Worm (Caenorhabditis elegans) whole organism, L2 larva: ENCODE data around the gene sru-9.
"Not testable (repeated sequence)": the region's sequence is repeated elsewhere in the genome, so short reads cannot be mapped to it uniquely, and the experiment has no call there.

Experiments used
- C34F6.9 ChIP-seq: fragments of 150-350 bp; optimal IDR thresholded peaks from 2 replicates; lab custom pipeline; 2014; ENCODE audit warnings: missing biosample characterization, missing genetic modification characterization
- ZK546.5 ChIP-seq: sonication (generic microtip); optimal IDR thresholded peaks from 2 replicates; lab custom pipeline; 2017; ENCODE audit warnings: missing biosample characterization, missing genetic modification characterization
- alr-1 ChIP-seq: fragments of 150-350 bp; optimal IDR thresholded peaks from 2 replicates; lab custom pipeline; 2014; ENCODE audit warnings: missing biosample characterization, missing genetic modification characterization
- ama-1 ChIP-seq: fragments of 150-350 bp; optimal IDR thresholded peaks from 2 replicates; lab custom pipeline; 2018; ENCODE audit warnings: inconsistent platforms
- blmp-1 ChIP-seq: sonication (generic microtip); optimal IDR thresholded peaks from 2 replicates; lab custom pipeline; 2017; ENCODE audit warnings: missing genetic modification characterization, mild to moderate bottlenecking, missing compliant biosample characterization, antibody characterized with exemption, moderate library complexity; ENCODE audit not compliant: insufficient read depth
- ceh-82 ChIP-seq: fragments of 150-350 bp; optimal IDR thresholded peaks from 2 replicates; lab custom pipeline; 2014; ENCODE audit warnings: missing biosample characterization, missing genetic modification characterization
- crh-2 ChIP-seq: sonication (generic microtip); optimal IDR thresholded peaks from 2 replicates; lab custom pipeline; 2017; ENCODE audit warnings: missing biosample characterization, missing genetic modification characterization
- dmd-4 ChIP-seq: sonication (generic microtip); optimal IDR thresholded peaks from 2 replicates; lab custom pipeline; 2017; ENCODE audit warnings: missing biosample characterization, missing genetic modification characterization
- egl-27 ChIP-seq: sonication (generic microtip); optimal IDR thresholded peaks from 3 replicates; lab custom pipeline; 2017; ENCODE audit warnings: missing biosample characterization, missing genetic modification reagents, missing genetic modification characterization
- elt-1 ChIP-seq: fragments of 150-350 bp; optimal IDR thresholded peaks from 2 replicates; lab custom pipeline; 2014; ENCODE audit warnings: missing biosample characterization, missing genetic modification characterization
- elt-3 ChIP-seq: sonication (generic microtip); optimal IDR thresholded peaks from 2 replicates; lab custom pipeline; 2017; ENCODE audit warnings: missing biosample characterization, missing genetic modification characterization
- fos-1 ChIP-seq: fragments of 150-350 bp; optimal IDR thresholded peaks from 2 replicates; lab custom pipeline; 2014; ENCODE audit warnings: missing biosample characterization, missing genetic modification characterization
- gmeb-1 ChIP-seq: fragments of 150-350 bp; optimal IDR thresholded peaks from 2 replicates; lab custom pipeline; 2014; ENCODE audit warnings: missing biosample characterization, missing genetic modification characterization
- mab-5 ChIP-seq: fragments of 150-350 bp; optimal IDR thresholded peaks from 2 replicates; lab custom pipeline; 2014; ENCODE audit warnings: missing biosample characterization, missing genetic modification characterization
- mdl-1 ChIP-seq, 2 experiments: fragments of 150-350 bp in 1 of 2; sonication (generic microtip) in 1 of 2; optimal IDR thresholded peaks; 2 replicates each; lab custom pipeline; 2017; ENCODE audit warnings: missing biosample characterization in 2 of 2, missing genetic modification characterization in 2 of 2
- nhr-10 ChIP-seq: sonication (generic microtip); optimal IDR thresholded peaks from 2 replicates; lab custom pipeline; 2017; ENCODE audit warnings: missing biosample characterization, missing genetic modification characterization
- nhr-11 ChIP-seq: fragments of 150-350 bp; optimal IDR thresholded peaks from 2 replicates; lab custom pipeline; 2014; ENCODE audit warnings: missing biosample characterization, missing genetic modification characterization
- nhr-21 ChIP-seq: fragments of 150-350 bp; optimal IDR thresholded peaks from 2 replicates; lab custom pipeline; 2014; ENCODE audit warnings: missing biosample characterization, missing genetic modification characterization
- nhr-25 ChIP-seq: fragments of 150-350 bp; sonication (generic microtip); optimal IDR thresholded peaks from 3 replicates; lab custom pipeline; 2014; ENCODE audit warnings: missing biosample characterization, missing genetic modification characterization
- nhr-77 ChIP-seq: fragments of 150-350 bp; optimal IDR thresholded peaks from 2 replicates; lab custom pipeline; 2014; ENCODE audit warnings: missing biosample characterization, missing genetic modification characterization
- sem-4 ChIP-seq: fragments of 150-350 bp; optimal IDR thresholded peaks from 2 replicates; lab custom pipeline; 2014; ENCODE audit warnings: missing biosample characterization, missing genetic modification reagents, missing genetic modification characterization
- skn-1 ChIP-seq: sonication (generic microtip); optimal IDR thresholded peaks from 2 replicates; lab custom pipeline; 2017; ENCODE audit warnings: missing biosample characterization, missing genetic modification characterization
- sma-3 ChIP-seq: sonication (generic microtip); optimal IDR thresholded peaks from 2 replicates; lab custom pipeline; 2016; ENCODE audit warnings: missing genetic modification reagents, missing genetic modification characterization, missing compliant biosample characterization
- sma-9 ChIP-seq, 2 experiments: fragments of 150-350 bp in 1 of 2; sonication (generic microtip) in 1 of 2; optimal IDR thresholded peaks; 2 replicates each; lab custom pipeline; 2014 to 2016; ENCODE audit warnings: missing genetic modification characterization in 2 of 2, mild to moderate bottlenecking in 1 of 2, missing biosample characterization in 1 of 2, missing compliant biosample characterization in 1 of 2, missing genetic modification reagents in 1 of 2, moderate library complexity in 1 of 2
- snpc-4 ChIP-seq: fragments of 150-350 bp; optimal IDR thresholded peaks from 2 replicates; lab custom pipeline; 2014; ENCODE audit warnings: missing biosample characterization, missing genetic modification characterization
- unc-55 ChIP-seq: fragments of 150-350 bp; sonication (generic microtip); optimal IDR thresholded peaks from 3 replicates; lab custom pipeline; 2014; ENCODE audit warnings: missing biosample characterization, missing genetic modification reagents, missing genetic modification characterization
- unc-62 ChIP-seq: fragments of 150-350 bp; optimal IDR thresholded peaks from 2 replicates; lab custom pipeline; 2014; ENCODE audit warnings: missing biosample characterization, missing genetic modification reagents, missing genetic modification characterization
- zag-1 ChIP-seq: fragments of 150-350 bp; optimal IDR thresholded peaks from 2 replicates; lab custom pipeline; 2014; ENCODE audit warnings: missing biosample characterization, missing genetic modification characterization
- ztf-1 ChIP-seq: fragments of 200-800 bp; sonication (Bioruptor generic); conservative IDR thresholded peaks from 2 replicates; pipeline ENCODE4 v1.3.6; 2022; ENCODE audit warnings: missing genetic modification characterization, missing compliant biosample characterization
- ztf-11 ChIP-seq: sonication (generic microtip); optimal IDR thresholded peaks from 2 replicates; lab custom pipeline; 2017; ENCODE audit warnings: missing biosample characterization, missing genetic modification characterization
- ztf-4 ChIP-seq: fragments of 150-350 bp; optimal IDR thresholded peaks from 2 replicates; lab custom pipeline; 2014; ENCODE audit warnings: missing biosample characterization, missing genetic modification characterization

Gene sru-9

DNA sequence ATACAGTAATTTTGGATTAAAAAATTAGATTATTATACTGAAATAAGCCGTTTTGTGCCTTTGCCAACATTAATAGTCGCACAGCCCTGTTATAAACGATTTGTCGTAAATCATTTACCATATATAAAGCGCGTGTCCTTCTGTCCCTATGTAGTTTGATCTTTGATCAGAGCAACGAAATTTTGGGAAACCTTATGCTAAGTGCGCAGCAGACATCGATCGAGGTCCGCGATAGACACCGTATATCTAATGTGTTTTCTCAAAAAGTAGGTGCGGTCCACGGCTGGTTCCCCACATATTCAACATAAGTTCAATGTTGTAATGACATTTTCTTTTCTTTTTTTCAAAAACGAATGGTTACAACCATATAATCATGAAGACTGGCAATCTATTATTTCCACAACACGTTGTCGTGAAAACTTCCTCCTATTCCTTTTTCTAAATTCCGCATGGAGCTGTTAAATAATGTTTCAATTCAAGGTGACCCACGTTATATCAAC is at the start of gene sru-9:
TSS of gene sru-9 (plus strand) at position 450 of the 500 bp plus-strand sequence.
- not testable (repeated sequence) for TF ChIP-seq ZK546.5 (tag; lab: Kevin White, UChicago); sma-9 (GFP tag; optimal IDR thresholded peaks at IDR 0.05; lab: Kevin White, UChicago); sma-9 (tag; optimal IDR thresholded peaks at IDR 0.05; lab: Kevin White, UChicago); sma-3

DNA sequence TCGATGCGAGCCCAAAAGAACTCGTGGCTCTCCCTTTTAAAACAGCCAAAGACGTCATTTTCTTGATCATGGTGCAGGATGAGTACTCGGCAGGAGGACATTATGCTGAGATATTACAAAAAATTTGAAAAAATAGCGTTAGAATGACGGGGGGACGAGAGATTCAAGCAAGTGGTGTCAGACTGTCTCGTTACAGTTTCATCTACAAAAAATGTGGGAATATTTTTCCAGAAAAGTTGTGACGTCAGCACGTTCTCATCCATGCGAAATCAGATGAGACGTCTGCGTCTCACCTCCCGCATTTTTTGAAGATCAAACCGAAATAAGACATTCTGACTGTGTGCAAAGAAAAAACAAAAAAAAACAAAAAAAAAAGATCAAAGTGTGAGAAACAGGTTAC is 48.6 kb upstream of the sru-9 start, which contains the start of gene rsd-2:
TSS of gene rsd-2 (minus strand) at position 101 of the 400 bp plus-strand sequence.
- TF ChIP-seq blmp-1 (no peak), elt-3 (no peak), sma-9 (GFP tag; optimal IDR thresholded peaks at IDR 0.05; lab: Kevin White, UChicago) (no peak), sma-9 (tag; optimal IDR thresholded peaks at IDR 0.05; lab: Kevin White, UChicago) (no peak), ztf-1 (GFP tag; lab: Robert Waterston, UW) (no peak), nhr-10 (tag; lab: Kevin White, UChicago) (no peak), egl-27 (tag; lab: Kevin White, UChicago) (no peak), zag-1 (no peak), sma-3 (no peak), nhr-25 (no peak), ztf-11 (tag; lab: Kevin White, UChicago) (no peak), nhr-21 (tag; lab: Kevin White, UChicago) (no peak), dmd-4 (tag; lab: Kevin White, UChicago) (no peak), nhr-11 (tag; lab: Kevin White, UChicago) (no peak), skn-1 (no peak), ceh-82 (tag; lab: Kevin White, UChicago) (no peak), gmeb-1 (tag; lab: Kevin White, UChicago) (no peak), ZK546.5 (tag; lab: Kevin White, UChicago) (no peak), mdl-1 (tag; optimal IDR thresholded peaks at IDR 0.05; lab: Kevin White, UChicago) (no peak)

DNA sequence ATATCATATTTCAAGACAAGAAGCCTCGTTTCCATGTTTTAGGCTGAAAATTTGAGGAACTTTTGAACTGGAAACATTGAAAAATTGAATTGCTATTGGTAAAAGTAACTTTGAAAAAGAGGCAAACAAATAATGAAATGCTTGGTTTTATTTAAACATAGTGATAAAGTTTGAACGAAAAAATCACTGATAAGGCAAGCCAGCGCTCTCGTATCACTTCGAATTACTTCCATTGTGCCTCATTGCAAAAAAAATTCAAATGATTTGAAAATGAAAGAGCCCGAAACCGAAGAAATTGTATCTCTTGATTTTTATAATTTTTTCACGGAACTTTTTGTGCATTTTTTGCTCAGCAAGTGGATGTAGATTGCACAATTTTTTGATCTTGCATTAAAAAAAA is 40.6 kb upstream of the sru-9 start, which contains the start of gene F52G2.3:
TSS of gene F52G2.3 (minus strand) at position 43 of the 400 bp plus-strand sequence.
- TF ChIP-seq fos-1 (tag; lab: Kevin White, UChicago) (peak; percentile 65), mab-5 (tag; lab: Kevin White, UChicago) (no peak), unc-55 (GFP tag; lab: Kevin White, UChicago) (no peak)

DNA sequence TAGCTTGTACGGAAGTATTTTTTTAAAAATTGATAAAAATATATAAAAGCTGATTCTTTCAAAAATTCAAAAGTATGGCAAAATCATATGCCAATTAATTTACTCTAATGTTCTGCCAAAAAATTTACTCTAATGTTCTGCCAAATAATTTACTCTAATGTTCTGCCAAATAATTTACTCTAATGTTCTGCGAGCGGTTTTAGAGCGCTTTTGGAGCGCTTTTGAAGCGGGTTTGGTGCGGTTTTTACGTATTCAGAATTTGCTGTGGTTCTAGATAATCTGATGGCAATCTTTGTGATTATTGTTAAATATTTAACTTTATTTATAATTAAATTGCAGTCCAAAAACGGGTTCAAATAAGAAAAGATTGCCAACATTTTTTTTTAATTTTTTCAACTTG is 39.4 kb upstream of the sru-9 start:
- TF ChIP-seq zag-1 (no peak), ztf-11 (tag; lab: Kevin White, UChicago) (no peak), egl-27 (tag; lab: Kevin White, UChicago) (no peak), mab-5 (tag; lab: Kevin White, UChicago) (no peak), elt-1 (tag; lab: Kevin White, UChicago) (no peak), alr-1 (tag; lab: Kevin White, UChicago) (no peak), sem-4 (tag; lab: Kevin White, UChicago) (no peak), nhr-77 (tag; lab: Kevin White, UChicago) (no peak), ZK546.5 (tag; lab: Kevin White, UChicago) (no peak)

DNA sequence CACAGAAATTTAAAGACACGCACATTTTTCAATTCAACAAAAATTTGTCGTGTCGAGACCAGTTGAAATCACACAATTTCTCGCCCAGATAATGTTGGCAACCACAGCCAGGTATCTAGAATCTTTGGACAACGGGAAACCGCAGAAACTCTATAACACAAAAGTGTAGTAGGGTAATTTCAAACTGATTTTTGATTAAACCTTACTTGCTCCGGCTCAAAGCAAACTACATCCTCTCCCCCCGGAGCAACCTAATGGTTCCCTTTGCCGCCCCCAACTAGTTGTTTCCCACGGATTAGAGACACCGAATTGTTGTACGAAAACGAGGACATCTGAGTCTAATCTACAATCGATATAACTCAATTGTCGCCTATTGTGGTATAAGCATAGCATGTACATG is 34.4 kb upstream of the sru-9 start:
- no peak for TF ChIP-seq elt-1 (tag; lab: Kevin White, UChicago)
- 0 out of 2 replicates have a peak, but pooled peaks have one; percentile 59 for TF ChIP-seq ztf-1 (GFP tag; lab: Robert Waterston, UW)

DNA sequence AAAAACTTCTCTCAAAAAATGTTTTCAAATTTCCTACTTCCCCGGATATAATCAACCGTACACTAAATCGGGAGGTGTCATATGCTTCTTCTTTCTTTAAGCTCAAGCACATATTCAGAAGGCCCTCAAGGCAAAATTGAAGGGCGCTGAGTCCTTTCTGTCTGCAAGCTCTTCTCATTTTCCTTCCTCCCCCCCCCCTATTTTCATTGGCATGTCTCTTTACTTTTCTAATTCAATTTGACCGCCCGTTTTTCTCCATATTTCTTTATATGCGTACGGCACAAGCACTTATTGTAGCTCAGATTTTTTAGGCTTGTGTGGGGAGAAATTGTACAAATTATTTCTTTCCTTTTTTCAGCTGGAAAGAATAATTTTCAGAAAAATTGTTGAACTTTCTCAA is 33.3 kb upstream of the sru-9 start:
- TF ChIP-seq gmeb-1 (tag; lab: Kevin White, UChicago) (no peak), unc-62 (GFP tag; lab: Kevin White, UChicago) (no peak), nhr-25 (no peak), nhr-21 (tag; lab: Kevin White, UChicago) (no peak), ztf-4 (tag; lab: Kevin White, UChicago) (no peak), fos-1 (tag; lab: Kevin White, UChicago) (no peak), sem-4 (tag; lab: Kevin White, UChicago) (no peak), ZK546.5 (tag; lab: Kevin White, UChicago) (no peak), crh-2 (tag; lab: Kevin White, UChicago) (no peak), C34F6.9 (tag; lab: Kevin White, UChicago) (no peak), ama-1 (lab: Kevin White, UChicago) (no peak), snpc-4 (no peak), mab-5 (tag; lab: Kevin White, UChicago) (no peak), nhr-11 (tag; lab: Kevin White, UChicago) (no peak), mdl-1 (tag; optimal IDR thresholded peaks at IDR 0.05; lab: Kevin White, UChicago) (no peak)
